Worm (Caenorhabditis elegans): ENCODE data around the gene Y43F8C.11.

Y43F8C.11 gene

ce11 chrV:19673298-19673903 lies 3.3 kb downstream of the Y43F8C.11 start (continued):
- TF ChIP-seq snpc-1.3 (tag; optimal IDR thresholded peaks at IDR 0.05; ENCODE audit: insufficient read depth): peak; percentile 21
- TF ChIP-seq chd-7 (tag; optimal IDR thresholded peaks at IDR 0.05): no peak
- no peak for TF ChIP-seq sea-2 (GFP tag; IDR thresholded peaks at IDR 0.05)
- no peak for TF ChIP-seq tbp1 (GFP tag; optimal IDR thresholded peaks at IDR 0.05)
- TF ChIP-seq madf-8 (GFP tag; conservative IDR thresholded peaks at IDR 0.05): peak; percentile 82
- TF ChIP-seq unc-62 (GFP tag; optimal IDR thresholded peaks at IDR 0.05): no peak
- TF ChIP-seq Y56A3A.18 (GFP tag; IDR thresholded peaks at IDR 0.05): no peak
- no peak for TF ChIP-seq hrde-1 (tag; optimal IDR thresholded peaks at IDR 0.05; ENCODE audit: borderline replicate concordance)
- TF ChIP-seq efl-1 (GFP tag; optimal IDR thresholded peaks at IDR 0.05): peak; percentile 84
- TF ChIP-seq nhr-80 (tag; optimal IDR thresholded peaks at IDR 0.05): no peak
- TF ChIP-seq ccch-3 (GFP tag; optimal IDR thresholded peaks at IDR 0.05): no peak
- no peak for TF ChIP-seq ztf-3 (GFP tag; optimal IDR thresholded peaks at IDR 0.05)
- TF ChIP-seq xnd-1 (tag; optimal IDR thresholded peaks at IDR 0.05): peak; percentile 64
- TF ChIP-seq gei-17 (GFP tag; optimal IDR thresholded peaks at IDR 0.05): no peak
- no peak for TF ChIP-seq F55B11.4 (tag; optimal IDR thresholded peaks at IDR 0.05; ENCODE audit: borderline replicate concordance, insufficient read depth)
- TF ChIP-seq hsf-1 (GFP tag; IDR thresholded peaks at IDR 0.05): no peak
- peak; percentile 13 for TF ChIP-seq snpc-3.4 (tag; optimal IDR thresholded peaks at IDR 0.05)
- TF ChIP-seq dpl-1 (GFP tag; optimal IDR thresholded peaks at IDR 0.05): peak; percentile 63
- no peak for TF ChIP-seq rpc-1 (optimal IDR thresholded peaks at IDR 0.05)
- TF ChIP-seq rpc-1 (tag; optimal IDR thresholded peaks at IDR 0.05): no peak
- no peak for TF ChIP-seq attf-6 (GFP tag; IDR thresholded peaks at IDR 0.05)
- no peak for TF ChIP-seq let-607 (tag; optimal IDR thresholded peaks at IDR 0.05)
- TF ChIP-seq lsl-1 (GFP tag; optimal IDR thresholded peaks at IDR 0.05): peak; percentile 56

ce11 chrV:19674543-19674942 lies 4.5 kb downstream of the Y43F8C.11 start, which contains the start of gene mrp-7:
Gene mrp-7 (plus strand): TSS chrV:19674843.
- TF ChIP-seq hmg-20 (GFP tag; IDR thresholded peaks at IDR 0.05) (no peak), lin-26 (GFP tag; IDR thresholded peaks at IDR 0.05) (no peak), rec-8 (tag; optimal IDR thresholded peaks at IDR 0.05) (no peak), mel-28 (tag; optimal IDR thresholded peaks at IDR 0.05; ENCODE audit: borderline replicate concordance) (no peak), ama-1 (optimal IDR thresholded peaks at IDR 0.05) (no peak), ama-1 (GFP tag; optimal IDR thresholded peaks at IDR 0.05) (no peak), ceh-40 (GFP tag; IDR thresholded peaks at IDR 0.05) (no peak), nfya-1 (tag; optimal IDR thresholded peaks at IDR 0.05; ENCODE audit: borderline replicate concordance, insufficient read depth) (no peak), sea-2 (GFP tag; IDR thresholded peaks at IDR 0.05) (no peak), madf-6 (GFP tag; IDR thresholded peaks at IDR 0.05) (no peak)

ce11 chrV:19691271-19691886 lies 21.3 kb downstream of the Y43F8C.11 start:
- no peak for TF ChIP-seq sptf-2 (GFP tag; optimal IDR thresholded peaks at IDR 0.05)
- TF ChIP-seq lin-26 (GFP tag; IDR thresholded peaks at IDR 0.05): no peak
- no peak for TF ChIP-seq D2030.7 (GFP tag; IDR thresholded peaks at IDR 0.05)
- TF ChIP-seq tbp1 (GFP tag; optimal IDR thresholded peaks at IDR 0.05): no peak
